Fruit fly (Drosophila melanogaster): Measurements from ENCODE around the gene mus312.

The mus312 gene

dm6 chr3L:7328567-7329253, at the start of gene mus312, which contains the start of the genes mrva and CG42307 (continued):
- no peak for TF ChIP-seq br (optimal IDR thresholded peaks at IDR 0.05)
- TF ChIP-seq CG10267 (tag; optimal IDR thresholded peaks at IDR 0.05), result peak; percentile 86
- TF ChIP-seq CG14441 (GFP tag; IDR thresholded peaks at IDR 0.05), result peak; percentile 69
- peak; percentile 77 for TF ChIP-seq H15 (GFP tag; IDR thresholded peaks at IDR 0.05)
- peak; percentile 96 for TF ChIP-seq CG10543 (GFP tag; optimal IDR thresholded peaks at IDR 0.05)
- TF ChIP-seq Ets65A (GFP tag), result peak; percentile 62
- peak; percentile 14 for TF ChIP-seq CG8944 (GFP tag; optimal IDR thresholded peaks at IDR 0.05)
- TF ChIP-seq Chrac-16 (GFP tag; optimal IDR thresholded peaks at IDR 0.05), result peak; percentile 78
- TF ChIP-seq scrt (GFP tag; optimal IDR thresholded peaks at IDR 0.05), result peak; percentile 92
- peak; percentile 3; the same call in 1 of the 2 replicates for TF ChIP-seq Rx (GFP tag; IDR thresholded peaks at IDR 0.05)
- TF ChIP-seq CG10959 (GFP tag; IDR thresholded peaks at IDR 0.05), result peak; percentile 54
- peak; percentile 52 for TF ChIP-seq Ets97D (GFP tag; optimal IDR thresholded peaks at IDR 0.05)
- TF ChIP-seq CG9437 (GFP tag; optimal IDR thresholded peaks at IDR 0.05), result peak; percentile 83
- no peak for TF ChIP-seq ERR (GFP tag; optimal IDR thresholded peaks at IDR 0.05)
- TF ChIP-seq Hmr (GFP tag; optimal IDR thresholded peaks at IDR 0.05), result no peak
- peak; percentile 62 for TF ChIP-seq CG8359 (GFP tag; optimal IDR thresholded peaks at IDR 0.05; ENCODE audit: borderline replicate concordance)
- TF ChIP-seq Mrtf (GFP tag; IDR thresholded peaks at IDR 0.05), result peak; percentile 83
- peak; percentile 38 for TF ChIP-seq slp2 (GFP tag; optimal IDR thresholded peaks at IDR 0.05)
- TF ChIP-seq shn (GFP tag; optimal IDR thresholded peaks at IDR 0.05), result peak; percentile 17
- no peak for TF ChIP-seq hth (optimal IDR thresholded peaks at IDR 0.05)
- peak; percentile 88 for TF ChIP-seq CG30020 (tag; optimal IDR thresholded peaks at IDR 0.05)
- no peak for TF ChIP-seq TFAM (GFP tag; optimal IDR thresholded peaks at IDR 0.05)
- no peak for TF ChIP-seq Lpt (GFP tag; optimal IDR thresholded peaks at IDR 0.05)
- peak; percentile 75 for TF ChIP-seq CG10431 (GFP tag; optimal IDR thresholded peaks at IDR 0.05)
- TF ChIP-seq ash1 (GFP tag; optimal IDR thresholded peaks at IDR 0.05), result no peak
- peak; percentile 77 for TF ChIP-seq Nf-YB (GFP tag; optimal IDR thresholded peaks at IDR 0.05)
- peak; percentile 62 for TF ChIP-seq Lhr (GFP tag; optimal IDR thresholded peaks at IDR 0.05)
- TF ChIP-seq cwo (GFP tag; optimal IDR thresholded peaks at IDR 0.05), result peak; percentile 78
- peak; percentile 77 for TF ChIP-seq CG10366 (GFP tag; IDR thresholded peaks at IDR 0.05)
- TF ChIP-seq CG3407 (GFP tag; optimal IDR thresholded peaks at IDR 0.05), result no peak
- TF ChIP-seq MBD-R2 (GFP tag; IDR thresholded peaks at IDR 0.05), result peak; percentile 84
- peak; percentile 74 for TF ChIP-seq HLH3B (GFP tag; IDR thresholded peaks at IDR 0.05)
- peak; percentile 83 for TF ChIP-seq CG11695 (GFP tag; IDR thresholded peaks at IDR 0.05)
- peak; percentile 56 for TF ChIP-seq CG30431 (GFP tag; optimal IDR thresholded peaks at IDR 0.05)
- peak; percentile 88 for TF ChIP-seq D19A (tag; optimal IDR thresholded peaks at IDR 0.05)
- no peak for TF ChIP-seq CG6254 (GFP tag; optimal IDR thresholded peaks at IDR 0.05)
- peak; percentile 52 for TF ChIP-seq CG13287 (GFP tag; IDR thresholded peaks at IDR 0.05; ENCODE audit: partially characterized antibody)
- peak; percentile 91 for TF ChIP-seq Dek (tag; optimal IDR thresholded peaks at IDR 0.05)
- no peak for TF ChIP-seq gro (GFP tag; optimal IDR thresholded peaks at IDR 0.05)
- TF ChIP-seq NC2α (GFP tag; optimal IDR thresholded peaks at IDR 0.05), result no peak
- no peak for TF ChIP-seq NC2β (GFP tag; optimal IDR thresholded peaks at IDR 0.05)
- TF ChIP-seq CG7372 (GFP tag; IDR thresholded peaks at IDR 0.05), result peak; percentile 72
- TF ChIP-seq CG1233 (GFP tag; optimal IDR thresholded peaks at IDR 0.05), result peak; percentile 57
- TF ChIP-seq NK7.1 (GFP tag; optimal IDR thresholded peaks at IDR 0.05), result no peak
- peak; percentile 69 for TF ChIP-seq CG11723 (GFP tag; optimal IDR thresholded peaks at IDR 0.05)
- TF ChIP-seq Dip2 (GFP tag; IDR thresholded peaks at IDR 0.05), result no peak
- peak; percentile 33 for TF ChIP-seq ab (GFP tag; optimal IDR thresholded peaks at IDR 0.05)
- TF ChIP-seq fd3F (GFP tag; optimal IDR thresholded peaks at IDR 0.05), result peak; percentile 93
- peak; percentile 72 for TF ChIP-seq CG10462 (GFP tag; optimal IDR thresholded peaks at IDR 0.05)
- TF ChIP-seq CG17361 (GFP tag; IDR thresholded peaks at IDR 0.05), result peak; percentile 96
- peak; percentile 87 for TF ChIP-seq dysf (GFP tag; IDR thresholded peaks at IDR 0.05)

Measured in whole organism, embryonic.